Fruit fly (Drosophila melanogaster): ENCODE data around the gene CG31668.

Gene CG31668

dm6 chr2L:2214004-2214403, 8.0 kb upstream of the CG31668 start, which contains the start of the genes Uch and CG34174 (continued):
- TF ChIP-seq nmo (GFP tag; optimal IDR thresholded peaks at IDR 0.05) (peak; percentile 71), Gug (GFP tag; IDR thresholded peaks at IDR 0.05) (no peak), kni (GFP tag; optimal IDR thresholded peaks at IDR 0.05) (peak; percentile 18), abd-A (tag; optimal IDR thresholded peaks at IDR 0.05) (peak; percentile 29), gcm2 (GFP tag; optimal IDR thresholded peaks at IDR 0.05) (no peak), hkb (optimal IDR thresholded peaks at IDR 0.05) (peak; percentile 74), hkb (GFP tag; IDR thresholded peaks at IDR 0.05) (no peak), CG3995 (GFP tag; optimal IDR thresholded peaks at IDR 0.05) (no peak), lbe (GFP tag; optimal IDR thresholded peaks at IDR 0.05) (peak; percentile 43), kay (GFP tag; optimal IDR thresholded peaks at IDR 0.05) (no peak), fd96Cb (tag; optimal IDR thresholded peaks at IDR 0.05) (no peak), CG10321 (GFP tag; IDR thresholded peaks at IDR 0.05) (no peak), chn (GFP tag; optimal IDR thresholded peaks at IDR 0.05) (no peak), gsb (GFP tag; IDR thresholded peaks at IDR 0.05) (no peak), C15 (GFP tag; IDR thresholded peaks at IDR 0.05) (no peak), CG15696 (tag; optimal IDR thresholded peaks at IDR 0.05) (peak; percentile 1)

- TF ChIP-seq knrl (GFP tag; IDR thresholded peaks at IDR 0.05; ENCODE audit: partially characterized antibody) (no peak), CG6765 (GFP tag; optimal IDR thresholded peaks at IDR 0.05) (no peak), row (GFP tag; IDR thresholded peaks at IDR 0.05) (peak; percentile 49; the same call in 2 of the 3 replicates), Dref (GFP tag; IDR thresholded peaks at IDR 0.05) (no peak), HmgZ (tag; optimal IDR thresholded peaks at IDR 0.05) (no peak), bbx (GFP tag; IDR thresholded peaks at IDR 0.05; ENCODE audit: partially characterized antibody) (no peak), CG1792 (GFP tag; optimal IDR thresholded peaks at IDR 0.05) (no peak), MESR4 (GFP tag; optimal IDR thresholded peaks at IDR 0.05) (peak; percentile 11), Usf (GFP tag; optimal IDR thresholded peaks at IDR 0.05) (no peak), crp (GFP tag; optimal IDR thresholded peaks at IDR 0.05) (peak in 1 of 2 experiments; percentile 68), shn (GFP tag; optimal IDR thresholded peaks at IDR 0.05) (no peak), Med (GFP tag) (peak; percentile 70), CG6813 (GFP tag; optimal IDR thresholded peaks at IDR 0.05) (no peak), CG18599 (GFP tag; optimal IDR thresholded peaks at IDR 0.05) (peak; percentile 3), ewg (GFP tag; optimal IDR thresholded peaks at IDR 0.05) (peak; percentile 96)
Observed at dm6 chr2L:2212478-2212877, 6.5 kb upstream of the CG31668 start, which contains the start of gene CG15385. Gene CG15385 (minus strand): TSS chr2L:2212571.

dm6 chr2L:2209002-2209401, 3.0 kb upstream of the CG31668 start, which contains the start of gene CG33124:
Gene CG33124 (minus strand): TSS chr2L:2209102.
- no peak for TF ChIP-seq ase (GFP tag; IDR thresholded peaks at IDR 0.05)
- TF ChIP-seq chinmo (GFP tag; IDR thresholded peaks at IDR 0.05; ENCODE audit: partially characterized antibody), result no peak
- no peak for TF ChIP-seq Sry-δ (GFP tag; optimal IDR thresholded peaks at IDR 0.05)
- TF ChIP-seq Med (GFP tag), result peak; percentile 7
- no peak for TF ChIP-seq CG12104 (GFP tag; optimal IDR thresholded peaks at IDR 0.05)
- TF ChIP-seq PHDP (tag; optimal IDR thresholded peaks at IDR 0.05), result no peak
- no peak for TF ChIP-seq CG18476 (GFP tag; optimal IDR thresholded peaks at IDR 0.05)
- no peak for TF ChIP-seq bab2 (GFP tag; optimal IDR thresholded peaks at IDR 0.05)
- TF ChIP-seq CG4707 (GFP tag; optimal IDR thresholded peaks at IDR 0.05), result no peak
- TF ChIP-seq CG2678 (tag; optimal IDR thresholded peaks at IDR 0.05), result peak; percentile 28
- TF ChIP-seq CG13296 (GFP tag; optimal IDR thresholded peaks at IDR 0.05), result peak; percentile 3
- TF ChIP-seq insv (GFP tag; optimal IDR thresholded peaks at IDR 0.05), result no peak
